Worm (Caenorhabditis elegans): ENCODE measurements around the gene R74.8.

Gene R74.8

ce11 chrIII:4223668-4224127 lies 17.6 kb downstream of the R74.8 start:
- no peak for TF ChIP-seq ref-1 (GFP tag; conservative IDR thresholded peaks at IDR 0.05)
- TF ChIP-seq ztf-29 (GFP tag; IDR thresholded peaks at IDR 0.05), result peak; percentile 39; the same call in 1 of the 2 replicates
- peak; percentile 56 for TF ChIP-seq cog-1 (tag; optimal IDR thresholded peaks at IDR 0.05)

- no peak for TF ChIP-seq T22C8.4 (GFP tag; IDR thresholded peaks at IDR 0.05)
- no peak for TF ChIP-seq ztf-23 (GFP tag; IDR thresholded peaks at IDR 0.05)
- TF ChIP-seq med-1 (GFP tag; optimal IDR thresholded peaks at IDR 0.05; ENCODE audit: insufficient read depth), result no peak
- TF ChIP-seq klf-2 (GFP tag; conservative IDR thresholded peaks at IDR 0.05), result no peak
- no peak for TF ChIP-seq cog-1 (tag; optimal IDR thresholded peaks at IDR 0.05)
- TF ChIP-seq ref-1 (GFP tag; conservative IDR thresholded peaks at IDR 0.05), result no peak
- no peak for TF ChIP-seq tab-1 (GFP tag; IDR thresholded peaks at IDR 0.05)
- TF ChIP-seq flt-1 (GFP tag; IDR thresholded peaks at IDR 0.05), result no peak
- no peak for TF ChIP-seq ztf-29 (GFP tag; IDR thresholded peaks at IDR 0.05)
Observed at ce11 chrIII:4224722-4225121, 18.6 kb downstream of the R74.8 start.

- TF ChIP-seq flt-1 (GFP tag; IDR thresholded peaks at IDR 0.05), result no peak
- no peak for TF ChIP-seq ztf-23 (GFP tag; IDR thresholded peaks at IDR 0.05)
- no peak for TF ChIP-seq cog-1 (tag; optimal IDR thresholded peaks at IDR 0.05)
- no peak for TF ChIP-seq tab-1 (GFP tag; IDR thresholded peaks at IDR 0.05)
- no peak for TF ChIP-seq T22C8.4 (GFP tag; IDR thresholded peaks at IDR 0.05)
- no peak for TF ChIP-seq ztf-29 (GFP tag; IDR thresholded peaks at IDR 0.05)
- no peak for TF ChIP-seq ref-1 (GFP tag; conservative IDR thresholded peaks at IDR 0.05)
- no peak for TF ChIP-seq klf-2 (GFP tag; conservative IDR thresholded peaks at IDR 0.05)
- TF ChIP-seq med-1 (GFP tag; optimal IDR thresholded peaks at IDR 0.05; ENCODE audit: insufficient read depth), result no peak
Observed at ce11 chrIII:4227363-4227762, 21.3 kb downstream of the R74.8 start.

ce11 chrIII:4228008-4228407 lies 21.9 kb downstream of the R74.8 start, which contains the start of gene mpk-1:
Gene mpk-1 (minus strand): TSS chrIII:4228108.
- TF ChIP-seq klf-2 (GFP tag; conservative IDR thresholded peaks at IDR 0.05), result no peak
- no peak for TF ChIP-seq ztf-23 (GFP tag; IDR thresholded peaks at IDR 0.05)
- no peak for TF ChIP-seq med-1 (GFP tag; optimal IDR thresholded peaks at IDR 0.05; ENCODE audit: insufficient read depth)
- TF ChIP-seq ztf-29 (GFP tag; IDR thresholded peaks at IDR 0.05), result no peak
- TF ChIP-seq T22C8.4 (GFP tag; IDR thresholded peaks at IDR 0.05), result no peak
- TF ChIP-seq cog-1 (tag; optimal IDR thresholded peaks at IDR 0.05), result no peak
- TF ChIP-seq ref-1 (GFP tag; conservative IDR thresholded peaks at IDR 0.05), result no peak
- no peak for TF ChIP-seq tab-1 (GFP tag; IDR thresholded peaks at IDR 0.05)
- TF ChIP-seq flt-1 (GFP tag; IDR thresholded peaks at IDR 0.05), result no peak

- no peak for TF ChIP-seq cog-1 (tag; optimal IDR thresholded peaks at IDR 0.05)
- TF ChIP-seq ztf-29 (GFP tag; IDR thresholded peaks at IDR 0.05), result no peak
- TF ChIP-seq ztf-23 (GFP tag; IDR thresholded peaks at IDR 0.05), result no peak
- TF ChIP-seq tab-1 (GFP tag; IDR thresholded peaks at IDR 0.05), result no peak
- TF ChIP-seq klf-2 (GFP tag; conservative IDR thresholded peaks at IDR 0.05), result no peak
- TF ChIP-seq T22C8.4 (GFP tag; IDR thresholded peaks at IDR 0.05), result no peak
- TF ChIP-seq med-1 (GFP tag; optimal IDR thresholded peaks at IDR 0.05; ENCODE audit: insufficient read depth), result no peak
- no peak for TF ChIP-seq ref-1 (GFP tag; conservative IDR thresholded peaks at IDR 0.05)
- no peak for TF ChIP-seq flt-1 (GFP tag; IDR thresholded peaks at IDR 0.05)
Observed at ce11 chrIII:4228841-4229240, 22.8 kb downstream of the R74.8 start, which contains the start of gene F43C1.5. Gene F43C1.5 (plus strand): TSS chrIII:4229141.

- TF ChIP-seq ztf-23 (GFP tag; IDR thresholded peaks at IDR 0.05) (no peak), cog-1 (tag; optimal IDR thresholded peaks at IDR 0.05) (no peak), ref-1 (GFP tag; conservative IDR thresholded peaks at IDR 0.05) (no peak), tab-1 (GFP tag; IDR thresholded peaks at IDR 0.05) (no peak), flt-1 (GFP tag; IDR thresholded peaks at IDR 0.05) (no peak)
Observed at ce11 chrIII:4230092-4230491, 24.0 kb downstream of the R74.8 start.

ce11 chrIII:4231372-4231771 lies 25.3 kb downstream of the R74.8 start:
- TF ChIP-seq ztf-23 (GFP tag; IDR thresholded peaks at IDR 0.05) (no peak), cog-1 (tag; optimal IDR thresholded peaks at IDR 0.05) (no peak), ref-1 (GFP tag; conservative IDR thresholded peaks at IDR 0.05) (no peak), klf-2 (GFP tag; conservative IDR thresholded peaks at IDR 0.05) (no peak), T22C8.4 (GFP tag; IDR thresholded peaks at IDR 0.05) (no peak), ztf-29 (GFP tag; IDR thresholded peaks at IDR 0.05) (no peak), flt-1 (GFP tag; IDR thresholded peaks at IDR 0.05) (no peak), med-1 (GFP tag; optimal IDR thresholded peaks at IDR 0.05; ENCODE audit: insufficient read depth) (no peak), tab-1 (GFP tag; IDR thresholded peaks at IDR 0.05) (no peak)

ce11 chrIII:4232811-4233269 lies 26.8 kb downstream of the R74.8 start, which contains the start of gene nhr-20:
Gene nhr-20 (minus strand): TSS chrIII:4233219.
- no peak for TF ChIP-seq flt-1 (GFP tag; IDR thresholded peaks at IDR 0.05)
- no peak for TF ChIP-seq ref-1 (GFP tag; conservative IDR thresholded peaks at IDR 0.05)
- no peak for TF ChIP-seq T22C8.4 (GFP tag; IDR thresholded peaks at IDR 0.05)
- no peak for TF ChIP-seq ztf-29 (GFP tag; IDR thresholded peaks at IDR 0.05)
- no peak for TF ChIP-seq klf-2 (GFP tag; conservative IDR thresholded peaks at IDR 0.05)
- TF ChIP-seq cog-1 (tag; optimal IDR thresholded peaks at IDR 0.05), result no peak
- no peak for TF ChIP-seq ztf-23 (GFP tag; IDR thresholded peaks at IDR 0.05)
- no peak for TF ChIP-seq tab-1 (GFP tag; IDR thresholded peaks at IDR 0.05)
- TF ChIP-seq med-1 (GFP tag; optimal IDR thresholded peaks at IDR 0.05; ENCODE audit: insufficient read depth), result no peak

ce11 chrIII:4234642-4235295 lies 28.7 kb downstream of the R74.8 start:
- no peak for TF ChIP-seq cog-1 (tag; optimal IDR thresholded peaks at IDR 0.05)
- no peak for TF ChIP-seq ztf-23 (GFP tag; IDR thresholded peaks at IDR 0.05)
- no peak for TF ChIP-seq klf-2 (GFP tag; conservative IDR thresholded peaks at IDR 0.05)
- no peak for TF ChIP-seq tab-1 (GFP tag; IDR thresholded peaks at IDR 0.05)
- no peak for TF ChIP-seq ref-1 (GFP tag; conservative IDR thresholded peaks at IDR 0.05)
- no peak for TF ChIP-seq ztf-29 (GFP tag; IDR thresholded peaks at IDR 0.05)
- no peak for TF ChIP-seq flt-1 (GFP tag; IDR thresholded peaks at IDR 0.05)
- TF ChIP-seq med-1 (GFP tag; optimal IDR thresholded peaks at IDR 0.05; ENCODE audit: insufficient read depth), result no peak
- TF ChIP-seq T22C8.4 (GFP tag; IDR thresholded peaks at IDR 0.05), result no peak
